Worm (Caenorhabditis elegans) whole organism, L2 larva: ENCODE data around the gene T28A11.17.

Source experiments
- egl-27 ChIP-seq: sonication (generic microtip); optimal IDR thresholded peaks from 3 replicates; lab custom pipeline; 2017; ENCODE audit warnings: missing biosample characterization, missing genetic modification reagents, missing genetic modification characterization
- elt-3 ChIP-seq: sonication (generic microtip); optimal IDR thresholded peaks from 2 replicates; lab custom pipeline; 2017; ENCODE audit warnings: missing biosample characterization, missing genetic modification characterization
- ztf-11 ChIP-seq: sonication (generic microtip); optimal IDR thresholded peaks from 2 replicates; lab custom pipeline; 2017; ENCODE audit warnings: missing biosample characterization, missing genetic modification characterization

DNA sequence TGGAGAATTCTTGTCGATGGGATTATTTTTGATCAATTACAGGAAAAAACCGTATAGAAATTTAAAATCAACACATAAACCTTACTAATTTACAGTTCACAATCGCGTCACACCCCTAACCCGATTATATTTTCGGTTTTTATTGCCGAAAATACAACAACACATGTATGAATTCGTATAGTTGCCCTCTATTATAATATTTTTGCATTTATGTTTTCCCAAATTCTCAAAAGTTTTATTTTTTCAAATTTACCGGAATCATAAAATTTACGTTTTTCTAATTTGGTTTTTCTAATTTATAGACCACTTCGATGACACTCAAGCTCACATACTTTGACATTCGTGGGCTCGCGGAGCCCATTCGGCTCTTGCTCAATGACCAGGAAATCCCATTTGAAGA is 23.1 kb downstream of the T28A11.17 start, which contains the start of gene gst-23:
- TF ChIP-seq elt-3 (tag; lab: Kevin White, UChicago) = no peak
- no peak for TF ChIP-seq ztf-11 (tag; lab: Kevin White, UChicago)
- TF ChIP-seq egl-27 (tag; lab: Kevin White, UChicago) = no peak
